Worm (Caenorhabditis elegans): ENCODE data around the gene piit-1.

piit-1 gene

DNA sequence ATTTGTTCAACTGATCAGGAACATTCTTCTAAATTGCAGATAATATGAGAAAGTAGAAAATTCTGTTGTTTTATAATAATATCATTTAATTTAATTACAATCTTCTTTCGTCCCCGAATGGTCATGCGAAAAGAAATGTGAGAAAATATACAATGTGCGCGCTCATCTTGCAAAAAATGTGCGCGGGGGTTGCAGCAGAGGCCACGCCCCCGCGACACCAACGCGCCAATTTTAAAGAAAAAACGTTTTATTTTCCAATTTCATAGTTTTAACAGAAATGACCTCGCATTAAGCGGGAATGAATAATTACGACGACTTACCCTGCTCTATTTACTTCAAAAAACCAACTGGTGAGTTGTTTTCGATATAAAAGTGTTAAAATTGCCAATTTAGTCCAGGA, 532 bp upstream of the piit-1 start, which contains the start of gene sas-5:
sas-5 (plus strand) TSS at position 257 of the 400 bp plus-strand sequence.
- TF ChIP-seq ceh-82 (tag; optimal IDR thresholded peaks at IDR 0.05) (peak; percentile 95 to 96 (median 96)), nhr-11 (tag; optimal IDR thresholded peaks at IDR 0.05) (peak; percentile 2), mdl-1 (tag; optimal IDR thresholded peaks at IDR 0.05) (peak in 1 of 2 experiments; percentile 65), hpl-2 (GFP tag; optimal IDR thresholded peaks at IDR 0.05) (peak; percentile 34), pag-3 (tag; optimal IDR thresholded peaks at IDR 0.05; ENCODE audit: borderline replicate concordance, insufficient read depth) (no peak), nhr-90 (tag; optimal IDR thresholded peaks at IDR 0.05; ENCODE audit: poor library complexity) (peak; percentile 86), ceh-90 (tag; optimal IDR thresholded peaks at IDR 0.05) (no peak), irx-1 (tag; optimal IDR thresholded peaks at IDR 0.05) (peak; percentile 59), ceh-63 (GFP tag; optimal IDR thresholded peaks at IDR 0.05) (no peak), mef-2 (tag; optimal IDR thresholded peaks at IDR 0.05) (no peak), sptf-1 (tag; optimal IDR thresholded peaks at IDR 0.05) (no peak), nhr-77 (tag; optimal IDR thresholded peaks at IDR 0.05) (no peak), pqm-1 (tag; optimal IDR thresholded peaks at IDR 0.05) (no peak), hlh-4 (tag; optimal IDR thresholded peaks at IDR 0.05) (no peak), rnt-1 (tag; optimal IDR thresholded peaks at IDR 0.05) (peak; percentile 91), ztf-11 (tag; optimal IDR thresholded peaks at IDR 0.05) (peak in 1 of 2 experiments; percentile 61), lin-39 (tag; optimal IDR thresholded peaks at IDR 0.05) (peak; percentile 35), unc-62 (GFP tag; optimal IDR thresholded peaks at IDR 0.05) (no peak), sox-4 (tag; optimal IDR thresholded peaks at IDR 0.05) (peak; percentile 7), nhr-84 (tag; optimal IDR thresholded peaks at IDR 0.05) (no peak), vab-15 (tag; optimal IDR thresholded peaks at IDR 0.05) (no peak), nhr-47 (tag; optimal IDR thresholded peaks at IDR 0.05) (peak; percentile 82), nhr-28 (tag; optimal IDR thresholded peaks at IDR 0.05) (no peak), efl-1 (optimal IDR thresholded peaks at IDR 0.05) (peak; percentile 51 to 93), efl-1 (GFP tag; optimal IDR thresholded peaks at IDR 0.05 in 1 of 2) (peak; percentile 89 to 99), isw-1 (GFP tag; IDR thresholded peaks at IDR 0.05) (peak; percentile 55), unc-98 (GFP tag; IDR thresholded peaks at IDR 0.05) (no peak), fos-1 (tag; optimal IDR thresholded peaks at IDR 0.05) (no peak), lin-13 (GFP tag; optimal IDR thresholded peaks at IDR 0.05) (peak; percentile 57), tbx-2 (tag; optimal IDR thresholded peaks at IDR 0.05) (peak; percentile 78), Y116A8C.19 (tag; optimal IDR thresholded peaks at IDR 0.05; ENCODE audit: borderline replicate concordance) (no peak), dsc-1 (tag; optimal IDR thresholded peaks at IDR 0.05) (peak; percentile 79), egl-27 (tag; optimal IDR thresholded peaks at IDR 0.05) (no peak), xbp-1 (tag; optimal IDR thresholded peaks at IDR 0.05) (peak; percentile 80), blmp-1 (tag; optimal IDR thresholded peaks at IDR 0.05) (peak; percentile 71), fkh-4 (tag; optimal IDR thresholded peaks at IDR 0.05; ENCODE audit: borderline replicate concordance) (no peak), dpl-1 (GFP tag; optimal IDR thresholded peaks at IDR 0.05) (peak; percentile 85 to 92 (median 90)), nhr-85 (tag) (peak; percentile 89), C34B4.2 (tag; optimal IDR thresholded peaks at IDR 0.05) (no peak), nhr-19 (GFP tag; conservative IDR thresholded peaks at IDR 0.05) (peak; percentile 82), snu-23 (GFP tag; optimal IDR thresholded peaks at IDR 0.05) (peak; percentile 86), alr-1 (tag; optimal IDR thresholded peaks at IDR 0.05; ENCODE audit: borderline replicate concordance) (no peak), ets-5 (GFP tag; IDR thresholded peaks at IDR 0.05) (no peak), pax-3 (tag; optimal IDR thresholded peaks at IDR 0.05) (peak; percentile 25), mep-1 (tag; optimal IDR thresholded peaks at IDR 0.05) (peak; percentile 72), unc-86 (tag; optimal IDR thresholded peaks at IDR 0.05) (peak; percentile 72), ceh-88 (GFP tag; IDR thresholded peaks at IDR 0.05) (peak; percentile 56; the same call in 1 of the 2 replicates), unc-30 (tag; optimal IDR thresholded peaks at IDR 0.05) (no peak), fkh-10 (GFP tag; optimal IDR thresholded peaks at IDR 0.05) (no peak), mab-9 (GFP tag; IDR thresholded peaks at IDR 0.05) (no peak), C16A3.4 (tag; optimal IDR thresholded peaks at IDR 0.05) (peak; percentile 77), elt-2 (tag; optimal IDR thresholded peaks at IDR 0.05) (peak; percentile 64), hlh-17 (GFP tag; optimal IDR thresholded peaks at IDR 0.05; ENCODE audit: borderline replicate concordance) (no peak)
